Worm (Caenorhabditis elegans): Measurements from ENCODE around the gene gst-8.

- TF ChIP-seq ztf-11 (tag; optimal IDR thresholded peaks at IDR 0.05), result no peak
- no peak for TF ChIP-seq aly-2 (tag; optimal IDR thresholded peaks at IDR 0.05)
Observed at ce11 chrII:4837659-4838058, 45.9 kb upstream of the gst-8 start, which contains the start of gene C33F10.12.
